Fruit fly (Drosophila melanogaster) whole organism, embryonic: ENCODE results near the gene CG5390.

Experiments
- ATbp ChIP-seq: fragments of 200-800 bp; sonication (Bioruptor generic); optimal IDR thresholded peaks from 2 replicates; lab custom pipeline; 2017; ENCODE audit warnings: missing biosample characterization, mild to moderate bottlenecking, missing genetic modification characterization, missing genetic modification reagents
- CG6272 ChIP-seq: fragments of 200-800 bp; sonication (Bioruptor generic); IDR thresholded peaks from 2 replicates; pipeline ENCODE4 v1.3.6; 2022; ENCODE audit warnings: missing biosample characterization, missing genetic modification characterization
- dysf ChIP-seq: fragments of 200-800 bp; sonication (Bioruptor generic); IDR thresholded peaks from 3 replicates; pipeline ENCODE4 v1.3.6; 2022; ENCODE audit warnings: missing biosample characterization, missing genetic modification characterization

DNA sequence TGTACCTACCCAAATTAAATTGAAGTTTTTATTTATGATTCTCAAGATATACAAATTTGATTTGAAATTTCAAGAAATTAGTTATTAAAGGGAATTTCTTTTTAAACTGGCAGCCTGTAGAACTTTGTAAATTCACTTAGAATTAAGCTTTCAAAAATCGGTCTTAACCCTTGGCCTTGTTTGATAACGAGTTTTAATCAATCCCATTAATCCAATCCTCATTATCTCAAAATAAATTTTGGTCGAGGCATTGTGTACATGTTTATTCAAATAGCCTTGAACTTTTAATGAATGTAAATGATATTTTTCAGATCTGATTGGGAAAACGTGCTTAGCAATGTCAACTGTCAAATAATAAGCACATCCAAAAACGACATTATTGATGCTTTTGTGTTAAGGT, 33.4 kb upstream of the CG5390 start:
- TF ChIP-seq CG6272 (no peak), ATbp (GFP tag; lab: Kevin White, UChicago) (no peak), dysf (no peak)
